Fruit fly (Drosophila melanogaster) whole organism, pupa: ENCODE measurements around the gene CG10600.

Experiments used
- CG10348 ChIP-seq: fragments of 200-800 bp; sonication (Bioruptor generic); IDR thresholded peaks from 2 replicates; pipeline ENCODE4 v1.3.6; 2022; ENCODE audit warnings: missing biosample characterization, missing genetic modification characterization
- CG12605 ChIP-seq: fragments of 200-800 bp; sonication (Bioruptor generic); IDR thresholded peaks from 2 replicates; pipeline ENCODE4 v1.3.6; 2022; ENCODE audit warnings: missing biosample characterization, missing genetic modification characterization
- CG14655 ChIP-seq: fragments of 200-800 bp; sonication (Bioruptor generic); optimal IDR thresholded peaks from 3 replicates; lab custom pipeline; 2017; ENCODE audit warnings: mild to moderate bottlenecking, missing biosample characterization, missing genetic modification reagents, missing genetic modification characterization
- CG15710 ChIP-seq: fragments of 200-800 bp; sonication (Bioruptor generic); optimal IDR thresholded peaks from 2 replicates; lab custom pipeline; 2018; ENCODE audit warnings: missing biosample characterization, mild to moderate bottlenecking, missing genetic modification characterization, moderate library complexity
- CG4496 ChIP-seq: fragments of 200-800 bp; sonication (Bioruptor generic); IDR thresholded peaks from 3 replicates; pipeline ENCODE4 v1.3.6; 2022; ENCODE audit warnings: missing biosample characterization, missing genetic modification characterization
- EcR ChIP-seq: fragments of 200-800 bp; sonication (Bioruptor generic); optimal IDR thresholded peaks from 3 replicates; lab custom pipeline; 2019; ENCODE audit warnings: missing biosample characterization, missing genetic modification characterization, mild to moderate bottlenecking, moderate library complexity, missing genetic modification reagents
- Pif1A ChIP-seq: fragments of 200-800 bp; sonication (Bioruptor generic); optimal IDR thresholded peaks from 3 replicates; lab custom pipeline; 2016; ENCODE audit warnings: missing biosample characterization, missing genetic modification characterization
- Pif1B ChIP-seq: fragments of 200-800 bp; sonication (Bioruptor generic); optimal IDR thresholded peaks from 3 replicates; lab custom pipeline; 2016; ENCODE audit warnings: missing biosample characterization, missing genetic modification characterization
- fd96Ca ChIP-seq: fragments of 200-800 bp; sonication (Bioruptor generic); IDR thresholded peaks from 3 replicates; pipeline ENCODE4 v1.3.6; 2022; ENCODE audit warnings: missing biosample characterization, missing genetic modification characterization

DNA sequence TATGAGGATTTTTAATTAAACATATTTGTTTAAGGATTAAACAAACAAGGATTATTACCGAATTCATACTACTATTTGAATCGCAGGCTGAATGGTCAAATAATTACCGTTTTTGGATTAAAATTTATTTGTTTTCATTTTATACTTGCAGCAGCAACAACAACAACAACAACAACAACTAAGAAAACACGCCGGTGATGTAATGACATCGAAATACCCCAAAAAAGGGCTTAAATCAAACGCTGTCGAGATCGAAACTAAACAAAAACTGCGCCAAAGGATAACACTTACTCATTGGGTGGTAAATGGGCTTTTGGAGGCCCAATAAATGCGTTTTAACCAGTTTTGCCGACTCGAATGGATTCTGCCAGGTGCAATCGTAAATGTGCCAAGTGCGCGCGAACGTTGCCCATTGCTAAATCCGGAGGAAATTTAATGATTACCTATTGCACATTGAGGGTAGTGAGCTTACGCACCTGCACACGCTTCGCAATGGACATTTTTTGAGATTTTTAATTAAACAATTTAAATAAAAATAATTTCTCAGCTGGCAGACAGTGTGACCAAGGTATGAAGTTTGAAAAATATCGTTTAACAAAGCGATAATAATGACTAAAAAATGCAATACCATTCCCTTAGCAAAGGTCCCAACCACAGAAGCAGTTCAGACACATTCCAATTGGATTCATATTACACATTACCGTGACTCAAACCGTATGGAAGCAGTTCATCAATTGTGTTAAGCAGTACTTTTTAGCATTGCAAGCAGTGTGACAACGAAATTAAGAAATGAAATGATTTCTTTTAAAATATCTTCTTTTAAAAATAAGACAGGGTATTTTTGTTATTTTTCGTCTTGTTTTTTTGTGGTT lies 19.4 kb upstream of the CG10600 start, which contains the start of the genes CG10602 and mRpL13:
- TF ChIP-seq CG15710 = no peak
- TF ChIP-seq CG12605 = no peak
- no peak for TF ChIP-seq CG4496
- no peak for TF ChIP-seq CG14655 (GFP tag; lab: Kevin White, UChicago)
- no peak for TF ChIP-seq CG10348 (GFP tag; lab: Robert Waterston, UW)
- no peak for TF ChIP-seq EcR (GFP tag; lab: Kevin White, UChicago)
- no peak for TF ChIP-seq Pif1A (GFP tag; lab: Kevin White, UChicago)
- TF ChIP-seq fd96Ca (GFP tag; lab: Robert Waterston, UW) = no peak
- no peak for TF ChIP-seq Pif1B (GFP tag; lab: Kevin White, UChicago)
